Worm (Caenorhabditis elegans) whole organism, L3 larva: ENCODE results near the gene srg-44.

Source experiments
- ZK546.5 ChIP-seq: sonication (generic microtip); optimal IDR thresholded peaks from 2 replicates; lab custom pipeline; 2017; ENCODE audit warnings: missing biosample characterization, missing genetic modification characterization
- fkh-10 ChIP-seq: sonication (generic microtip); optimal IDR thresholded peaks from 2 replicates; lab custom pipeline; 2017; ENCODE audit warnings: missing biosample characterization, missing genetic modification reagents, missing genetic modification characterization
- fkh-2 ChIP-seq: fragments of 150-350 bp; optimal IDR thresholded peaks from 2 replicates; lab custom pipeline; 2014; ENCODE audit warnings: missing biosample characterization, missing genetic modification reagents, missing genetic modification characterization
- fos-1 ChIP-seq: fragments of 150-350 bp; optimal IDR thresholded peaks from 2 replicates; lab custom pipeline; 2014; ENCODE audit warnings: missing biosample characterization, missing genetic modification characterization
- nhr-23 ChIP-seq: fragments of 150-350 bp; optimal IDR thresholded peaks from 2 replicates; lab custom pipeline; 2014; ENCODE audit warnings: missing biosample characterization, missing genetic modification reagents, missing genetic modification characterization
- nhr-25 ChIP-seq: sonication (generic microtip); optimal IDR thresholded peaks from 2 replicates; lab custom pipeline; 2017; ENCODE audit warnings: missing biosample characterization, missing genetic modification characterization
- nhr-28 ChIP-seq: fragments of 150-350 bp; optimal IDR thresholded peaks from 2 replicates; lab custom pipeline; 2014; ENCODE audit warnings: missing biosample characterization, missing genetic modification characterization
- sea-2 ChIP-seq: fragments of 150-350 bp; sonication (generic microtip); optimal IDR thresholded peaks from 4 replicates; lab custom pipeline; 2014; ENCODE audit warnings: missing biosample characterization, missing genetic modification reagents, missing genetic modification characterization
- snpc-4 ChIP-seq: fragments of 150-350 bp; optimal IDR thresholded peaks from 2 replicates; lab custom pipeline; 2014; ENCODE audit warnings: missing biosample characterization, missing genetic modification characterization
- unc-62 ChIP-seq: fragments of 150-350 bp; sonication (generic microtip); optimal IDR thresholded peaks from 4 replicates; lab custom pipeline; 2014; ENCODE audit warnings: missing biosample characterization, missing genetic modification reagents, missing genetic modification characterization

DNA sequence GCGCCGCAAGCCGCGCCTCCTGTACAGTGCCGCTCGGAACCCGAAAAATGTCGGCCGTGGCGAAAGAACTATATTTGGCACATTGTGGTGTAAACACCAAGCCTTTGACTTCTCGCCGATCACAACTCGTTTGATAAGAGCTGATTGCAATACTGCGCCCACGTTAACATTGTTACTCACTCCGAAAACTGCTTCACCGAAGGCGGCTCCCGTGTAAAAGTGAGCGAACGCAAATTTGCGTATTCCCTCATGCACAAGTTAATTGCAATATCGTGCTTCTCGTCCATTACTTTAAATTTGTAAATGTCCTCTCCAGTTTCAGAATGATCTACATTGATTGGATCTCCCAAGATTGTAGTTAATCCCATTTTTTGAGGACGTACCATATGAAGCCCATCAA lies 44.4 kb upstream of the srg-44 start:
- TF ChIP-seq ZK546.5 (tag; lab: Kevin White, UChicago) (no peak), nhr-23 (tag; lab: Kevin White, UChicago) (no peak), fkh-10 (no peak), fos-1 (tag; lab: Kevin White, UChicago) (no peak), nhr-25 (no peak), sea-2 (GFP tag; lab: Kevin White, UChicago) (no peak), nhr-28 (no peak), snpc-4 (tag; lab: Kevin White, UChicago) (no peak), unc-62 (GFP tag; lab: Kevin White, UChicago) (no peak), fkh-2 (tag; lab: Kevin White, UChicago) (no peak)
